Fruit fly (Drosophila melanogaster) whole organism, embryonic: ENCODE results near the gene Glut4EF.

Experiments used
- BtbVII ChIP-seq: fragments of 200-800 bp; sonication (Bioruptor generic); optimal IDR thresholded peaks from 3 replicates; lab custom pipeline; 2017; ENCODE audit warnings: missing biosample characterization, mild to moderate bottlenecking, missing genetic modification characterization
- CG10366 ChIP-seq: fragments of 200-800 bp; sonication (Bioruptor generic); IDR thresholded peaks from 2 replicates; pipeline ENCODE4 v1.3.6; 2022; ENCODE audit warnings: missing biosample characterization, missing genetic modification characterization
- CG10543 ChIP-seq: fragments of 200-800 bp; sonication (Bioruptor generic); optimal IDR thresholded peaks from 3 replicates; lab custom pipeline; 2017; ENCODE audit warnings: missing biosample characterization, mild to moderate bottlenecking, missing genetic modification characterization, moderate library complexity
- CG10654 ChIP-seq: fragments of 200-800 bp; sonication (Bioruptor generic); optimal IDR thresholded peaks from 2 replicates; lab custom pipeline; 2016; ENCODE audit warnings: missing biosample characterization, missing genetic modification characterization
- CG11723 ChIP-seq: fragments of 200-800 bp; sonication (Bioruptor generic); optimal IDR thresholded peaks from 2 replicates; lab custom pipeline; 2017; ENCODE audit warnings: missing biosample characterization, mild to moderate bottlenecking, missing genetic modification characterization
- CG12104 ChIP-seq: fragments of 200-800 bp; sonication (Bioruptor generic); optimal IDR thresholded peaks from 3 replicates; lab custom pipeline; 2016; ENCODE audit warnings: missing biosample characterization, missing genetic modification characterization
- CG13894 ChIP-seq: fragments of 200-800 bp; sonication (Bioruptor generic); optimal IDR thresholded peaks from 3 replicates; lab custom pipeline; 2018; ENCODE audit warnings: missing biosample characterization, mild to moderate bottlenecking, missing genetic modification characterization, moderate library complexity
- CG14860 ChIP-seq: fragments of 200-800 bp; sonication (Bioruptor generic); IDR thresholded peaks from 3 replicates; pipeline ENCODE4 v1.3.6; 2022; ENCODE audit warnings: missing biosample characterization, missing genetic modification characterization; ENCODE audit not compliant: partially characterized antibody
- CG17385 ChIP-seq: fragments of 200-800 bp; sonication (Bioruptor generic); optimal IDR thresholded peaks from 3 replicates; lab custom pipeline; 2018; ENCODE audit warnings: missing biosample characterization, mild to moderate bottlenecking, missing genetic modification characterization
- CG18619 ChIP-seq: fragments of 200-800 bp; sonication (Bioruptor generic); optimal IDR thresholded peaks from 3 replicates; lab custom pipeline; 2017; ENCODE audit warnings: missing biosample characterization, mild to moderate bottlenecking, missing genetic modification characterization
- CG31365 ChIP-seq: fragments of 200-800 bp; sonication (Bioruptor generic); optimal IDR thresholded peaks from 2 replicates; lab custom pipeline; 2018; ENCODE audit warnings: missing biosample characterization, mild to moderate bottlenecking, missing genetic modification characterization
- CG32767 ChIP-seq: fragments of 200-800 bp; sonication (Bioruptor generic); IDR thresholded peaks from 2 replicates; pipeline ENCODE4 v1.3.6; 2022; ENCODE audit warnings: missing biosample characterization, missing genetic modification characterization
- CG33557 ChIP-seq: fragments of 200-800 bp; sonication (Bioruptor generic); optimal IDR thresholded peaks from 2 replicates; lab custom pipeline; 2019; ENCODE audit warnings: missing biosample characterization, mild to moderate bottlenecking, missing genetic modification characterization, moderate library complexity
- CG6654 ChIP-seq: fragments of 200-800 bp; sonication (Bioruptor generic); optimal IDR thresholded peaks from 2 replicates; lab custom pipeline; 2017; ENCODE audit warnings: missing biosample characterization, mild to moderate bottlenecking, missing genetic modification characterization
- CG9437 ChIP-seq: fragments of 200-800 bp; sonication (Bioruptor generic); optimal IDR thresholded peaks from 2 replicates; lab custom pipeline; 2018; ENCODE audit warnings: missing biosample characterization, mild to moderate bottlenecking, missing genetic modification characterization
- CG9797 ChIP-seq: fragments of 200-800 bp; sonication (Bioruptor generic); optimal IDR thresholded peaks from 3 replicates; lab custom pipeline; 2018; ENCODE audit warnings: missing biosample characterization, mild to moderate bottlenecking, missing genetic modification characterization
- CoRest ChIP-seq: fragments of 200-800 bp; sonication (Bioruptor generic); optimal IDR thresholded peaks from 3 replicates; lab custom pipeline; 2018; ENCODE audit warnings: missing biosample characterization, mild to moderate bottlenecking, missing genetic modification characterization, moderate library complexity
- Ets65A ChIP-seq: fragments of 200-800 bp; sonication (Bioruptor generic); peaks from one replicate; lab custom pipeline; 2016; ENCODE audit warnings: missing biosample characterization, missing genetic modification characterization
- Hr78 ChIP-seq, 2 experiments: fragments of 200-800 bp in 1 of 2; fragments of >200 bp in 1 of 2; sonication (Bioruptor generic) in 1 of 2; optimal IDR thresholded peaks; 2 replicates each; lab custom pipeline; 2017 to 2019; ENCODE audit warnings: missing biosample characterization in 2 of 2, missing genetic modification characterization in 2 of 2, mild to moderate bottlenecking in 1 of 2, moderate library complexity in 1 of 2
- Med ChIP-seq: fragments of 200-800 bp; sonication (Bioruptor generic); peaks from one replicate; lab custom pipeline; 2016; ENCODE audit warnings: missing biosample characterization, missing genetic modification characterization, mild to moderate bottlenecking, inconsistent platforms, moderate library complexity
- Myb ChIP-seq: fragments of 200-800 bp; sonication (Bioruptor generic); optimal IDR thresholded peaks from 2 replicates; lab custom pipeline; 2016; ENCODE audit warnings: missing biosample characterization, missing genetic modification characterization
- Rfx ChIP-seq: fragments of 200-800 bp; sonication (Bioruptor generic); IDR thresholded peaks from 2 replicates; pipeline ENCODE4 v1.3.6; 2022; ENCODE audit warnings: missing biosample characterization, missing genetic modification characterization
- Stat92E ChIP-seq, 3 experiments: fragments of >200 bp in 2 of 3; fragments of 200-800 bp in 1 of 3; sonication (Bioruptor generic) in 1 of 3; optimal IDR thresholded peaks; 2 replicates each; lab custom pipeline; 2017 to 2019; ENCODE audit warnings: missing biosample characterization in 3 of 3, missing genetic modification characterization in 3 of 3, mild to moderate bottlenecking in 1 of 3, moderate library complexity in 1 of 3
- Trl ChIP-seq, 3 experiments: fragments of >200 bp in 2 of 3; fragments of 200-800 bp in 1 of 3; sonication (Bioruptor generic) in 1 of 3; optimal IDR thresholded peaks; 2 replicates in 1 of 3; 3 replicates in 2 of 3; lab custom pipeline; 2016 to 2017; ENCODE audit warnings: missing biosample characterization in 1 of 3, missing genetic modification characterization in 1 of 3
- Usf ChIP-seq: fragments of 200-800 bp; sonication (Bioruptor generic); optimal IDR thresholded peaks from 2 replicates; lab custom pipeline; 2017; ENCODE audit warnings: missing genotype, missing biosample characterization, missing genetic modification characterization
- btn ChIP-seq: fragments of 200-800 bp; sonication (Bioruptor generic); optimal IDR thresholded peaks from 2 replicates; lab custom pipeline; 2016; ENCODE audit warnings: missing biosample characterization, missing genetic modification characterization
- cad ChIP-seq: fragments of >200 bp; optimal IDR thresholded peaks from 2 replicates; lab custom pipeline; 2017; ENCODE audit warnings: missing biosample characterization, missing genetic modification characterization
- chm ChIP-seq: fragments of 200-800 bp; sonication (Bioruptor generic); IDR thresholded peaks from 2 replicates; pipeline ENCODE4 v1.3.6; 2022; ENCODE audit warnings: missing biosample characterization, missing genetic modification characterization
- ci ChIP-seq: fragments of 200-800 bp; sonication (Bioruptor generic); IDR thresholded peaks from 3 replicates; pipeline ENCODE4 v1.3.6; 2022; ENCODE audit warnings: missing biosample characterization, missing genetic modification characterization
- crol ChIP-seq: fragments of 200-800 bp; sonication (Bioruptor generic); IDR thresholded peaks from 2 replicates; pipeline ENCODE4 v1.3.6; 2022; ENCODE audit warnings: missing biosample characterization, missing genetic modification characterization
- dmrt99B ChIP-seq: fragments of 200-800 bp; sonication (Bioruptor generic); optimal IDR thresholded peaks from 2 replicates; lab custom pipeline; 2018; ENCODE audit warnings: missing biosample characterization, mild to moderate bottlenecking, missing genetic modification characterization, moderate library complexity
- dysf ChIP-seq: fragments of 200-800 bp; sonication (Bioruptor generic); IDR thresholded peaks from 3 replicates; pipeline ENCODE4 v1.3.6; 2022; ENCODE audit warnings: missing biosample characterization, missing genetic modification characterization
- en ChIP-seq: fragments of 200-800 bp; sonication (Bioruptor generic); optimal IDR thresholded peaks from 2 replicates; lab custom pipeline; 2016; ENCODE audit warnings: missing biosample characterization, missing genetic modification characterization
- gfzf ChIP-seq: fragments of 200-800 bp; sonication (Bioruptor generic); optimal IDR thresholded peaks from 2 replicates; lab custom pipeline; 2016; ENCODE audit warnings: missing biosample characterization, mild to moderate bottlenecking, missing genetic modification characterization, moderate library complexity
- gsb ChIP-seq: fragments of 200-800 bp; sonication (Bioruptor generic); IDR thresholded peaks from 2 replicates; pipeline ENCODE4 v1.3.6; 2022; ENCODE audit warnings: missing biosample characterization, missing genetic modification characterization
- ken ChIP-seq: fragments of 200-800 bp; sonication (Bioruptor generic); IDR thresholded peaks from 3 replicates; pipeline ENCODE4 v1.3.6; 2022; ENCODE audit warnings: missing biosample characterization, missing genetic modification characterization
- lab ChIP-seq: fragments of 200-800 bp; sonication (Bioruptor generic); optimal IDR thresholded peaks from 3 replicates; lab custom pipeline; 2017; ENCODE audit warnings: missing biosample characterization, missing genetic modification characterization, mild to moderate bottlenecking, moderate library complexity, missing genetic modification reagents
- lmd ChIP-seq: fragments of 200-800 bp; sonication (Bioruptor generic); IDR thresholded peaks from 2 replicates; pipeline ENCODE4 v1.3.6; 2022; ENCODE audit warnings: missing biosample characterization, missing genetic modification characterization
- luna ChIP-seq: fragments of 200-800 bp; sonication (Bioruptor generic); optimal IDR thresholded peaks from 2 replicates; lab custom pipeline; 2016; ENCODE audit warnings: missing biosample characterization, missing genetic modification characterization
- mld ChIP-seq: fragments of 200-800 bp; sonication (Bioruptor generic); IDR thresholded peaks from 3 replicates; pipeline ENCODE4 v1.3.6; 2022; ENCODE audit warnings: missing biosample characterization, missing genetic modification characterization; ENCODE audit not compliant: partially characterized antibody
- nmo ChIP-seq: fragments of 200-800 bp; sonication (Bioruptor generic); optimal IDR thresholded peaks from 2 replicates; lab custom pipeline; 2018; ENCODE audit warnings: missing biosample characterization, mild to moderate bottlenecking, missing genetic modification characterization, moderate library complexity
- sc ChIP-seq, 3 experiments: fragments of >200 bp in 2 of 3; fragments of 200-800 bp in 1 of 3; sonication (Bioruptor generic) in 1 of 3; optimal IDR thresholded peaks; 2 replicates in 2 of 3; 3 replicates in 1 of 3; lab custom pipeline; 2017; ENCODE audit warnings: mild to moderate bottlenecking in 1 of 3, missing biosample characterization in 1 of 3, missing genetic modification characterization in 1 of 3, missing genetic modification reagents in 1 of 3
- sd ChIP-seq: fragments of 200-800 bp; sonication (Bioruptor generic); optimal IDR thresholded peaks from 3 replicates; lab custom pipeline; 2018; ENCODE audit warnings: missing biosample characterization, mild to moderate bottlenecking, missing genetic modification characterization, moderate library complexity
- sim ChIP-seq: fragments of 200-800 bp; sonication (Bioruptor generic); IDR thresholded peaks from 2 replicates; pipeline ENCODE4 v1.3.6; 2022; ENCODE audit warnings: missing biosample characterization, missing genetic modification characterization
- sug ChIP-seq: fragments of 200-800 bp; optimal IDR thresholded peaks from 2 replicates; lab custom pipeline; 2019; ENCODE audit warnings: missing biosample characterization, mild to moderate bottlenecking, missing genetic modification characterization, moderate library complexity
- tap ChIP-seq: fragments of 200-800 bp; optimal IDR thresholded peaks from 3 replicates; lab custom pipeline; 2019; ENCODE audit warnings: missing biosample characterization, mild to moderate bottlenecking, missing genetic modification characterization, moderate library complexity

The Glut4EF gene

DNA sequence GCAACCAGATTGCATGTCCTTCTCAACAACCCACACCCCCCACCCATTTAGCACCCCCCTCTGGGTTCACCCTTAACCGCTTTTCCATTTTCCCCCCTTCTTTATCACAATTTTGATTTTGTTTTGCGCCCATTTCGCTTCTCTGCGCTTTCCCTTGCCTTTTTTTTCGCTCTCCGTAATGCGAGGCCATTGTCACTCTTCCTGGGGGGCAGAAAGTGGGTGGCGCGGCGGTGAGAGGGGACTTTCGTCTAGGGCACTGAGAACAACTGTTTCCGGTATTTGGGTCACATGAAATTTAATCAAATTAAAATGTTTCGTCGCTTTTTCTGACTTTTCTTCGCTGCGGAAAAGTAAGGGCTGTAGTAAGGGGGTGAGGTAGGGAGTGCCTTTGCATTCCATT lies 7.5 kb downstream of the Glut4EF start (continued):
- TF ChIP-seq Med (GFP tag; lab: Kevin White, UChicago) (peak; percentile 1), Stat92E (GFP tag; optimal IDR thresholded peaks at IDR 0.05; lab: Kevin White, UChicago) (no peak), sug (tag; lab: Kevin White, UChicago) (peak; percentile 74)
- TF ChIP-seq, all 482 proteins: peak for 15

DNA sequence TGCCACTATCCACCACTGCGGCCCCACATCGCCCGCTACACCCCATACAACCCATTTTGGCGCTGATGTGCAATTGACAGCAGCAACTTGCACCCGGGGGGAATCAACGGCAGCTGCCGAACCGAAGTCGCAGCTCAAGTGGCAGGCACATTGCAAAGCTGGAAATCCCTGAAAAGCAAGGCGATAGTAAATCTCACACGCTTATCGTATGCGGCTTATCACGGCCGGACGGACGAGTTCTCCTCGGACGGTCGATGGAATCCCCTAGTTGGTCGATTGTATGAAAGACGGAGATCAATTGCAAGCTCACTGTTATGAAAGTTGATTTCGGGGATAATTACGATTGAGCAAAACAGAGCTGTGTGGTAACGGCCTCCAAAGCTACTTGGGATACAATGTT lies 8.3 kb downstream of the Glut4EF start:
- TF ChIP-seq CoRest (tag; lab: Kevin White, UChicago), result no peak
- TF ChIP-seq sc (optimal IDR thresholded peaks at IDR 0.05; lab: Kevin White, UChicago), result no peak
- no peak for TF ChIP-seq sc (GFP tag; optimal IDR thresholded peaks at IDR 0.05; lab: Kevin White, UChicago)
- no peak for TF ChIP-seq Usf
- TF ChIP-seq CG10543 (GFP tag; lab: Kevin White, UChicago), result no peak
- TF ChIP-seq lmd (GFP tag; lab: Robert Waterston, UW), result no peak
- no peak for TF ChIP-seq CG12104 (GFP tag; lab: Kevin White, UChicago)
- no peak for TF ChIP-seq nmo (GFP tag; lab: Kevin White, UChicago)
- no peak for TF ChIP-seq CG11723 (GFP tag; lab: Kevin White, UChicago)
- no peak for TF ChIP-seq en (GFP tag; lab: Kevin White, UChicago)
- TF ChIP-seq CG10654 (GFP tag; lab: Kevin White, UChicago), result no peak
- TF ChIP-seq gsb, result no peak
- TF ChIP-seq btn (GFP tag; lab: Kevin White, UChicago), result no peak
- no peak for TF ChIP-seq Myb (GFP tag; lab: Kevin White, UChicago)
- no peak for TF ChIP-seq CG6654 (GFP tag; lab: Kevin White, UChicago)
- no peak for TF ChIP-seq CG33557 (GFP tag; lab: Kevin White, UChicago)
- no peak for TF ChIP-seq ken (GFP tag; lab: Robert Waterston, UW)
- TF ChIP-seq CG9797 (GFP tag; lab: Kevin White, UChicago), result no peak
- peak; percentile 62 for TF ChIP-seq Med (GFP tag; lab: Kevin White, UChicago)
- TF ChIP-seq Ets65A, result peak; percentile 15
- TF ChIP-seq CG10366 (GFP tag; lab: Robert Waterston, UW), result no peak
- TF ChIP-seq dysf (GFP tag; lab: Robert Waterston, UW), result no peak
- TF ChIP-seq chm, result 0 out of 2 replicates have a peak, but pooled peaks have one; percentile 11
- no peak for TF ChIP-seq CG31365 (tag; lab: Kevin White, UChicago)
- TF ChIP-seq dmrt99B, result no peak
- TF ChIP-seq CG9437 (GFP tag; lab: Kevin White, UChicago), result no peak
- 0 out of 3 replicates have a peak, but pooled peaks have one; percentile 37 for TF ChIP-seq ci (GFP tag; lab: Robert Waterston, UW)
- no peak for TF ChIP-seq tap (tag; lab: Kevin White, UChicago)

dm6 chr3R:9883248-9883939 lies 8.9 kb downstream of the Glut4EF start:
- TF ChIP-seq Hr78 (GFP tag; optimal IDR thresholded peaks at IDR 0.05; lab: Kevin White, UChicago), result peak in 1 of 2 experiments; percentile 11
- TF ChIP-seq lab (GFP tag; lab: Kevin White, UChicago), result peak; percentile 7
- peak; percentile 66 for TF ChIP-seq CG32767 (GFP tag; lab: Robert Waterston, UW)
- peak; percentile 89 for TF ChIP-seq crol (GFP tag; lab: Robert Waterston, UW)
- no peak for TF ChIP-seq luna (GFP tag; lab: Kevin White, UChicago)
- peak; percentile 81 for TF ChIP-seq CG13894 (tag; lab: Kevin White, UChicago)
- no peak for TF ChIP-seq mld
- no peak for TF ChIP-seq cad (GFP tag; lab: Kevin White, UChicago)
- TF ChIP-seq CG14860, result no peak
- TF ChIP-seq BtbVII (GFP tag; lab: Kevin White, UChicago), result peak; percentile 72
- peak; percentile 9 to 49 for TF ChIP-seq Trl (optimal IDR thresholded peaks at IDR 0.05; lab: Kevin White, UChicago)
- TF ChIP-seq Trl (GFP tag; optimal IDR thresholded peaks at IDR 0.05; lab: Kevin White, UChicago), result no peak
- TF ChIP-seq gfzf (GFP tag; lab: Kevin White, UChicago), result no peak
- TF ChIP-seq CG18619, result no peak
- TF ChIP-seq Rfx (GFP tag; lab: Robert Waterston, UW), result peak; percentile 13; the same call in 1 of the 2 replicates
- peak; percentile 79 for TF ChIP-seq sd (tag; lab: Kevin White, UChicago)
- TF ChIP-seq sim (GFP tag; lab: Robert Waterston, UW), result no peak
- TF ChIP-seq CG17385, result peak; percentile 63
- TF ChIP-seq en (GFP tag; lab: Kevin White, UChicago), result no peak
